Worm (Caenorhabditis elegans) whole organism, L4/young adult: Measurements from ENCODE around the gene ZK218.1.

Experiments used
- W03F9.2 ChIP-seq: fragments of 150-350 bp; optimal IDR thresholded peaks from 2 replicates; lab custom pipeline; 2014; ENCODE audit warnings: missing biosample characterization, missing genetic modification characterization
- dao-5 ChIP-seq: sonication (generic microtip); optimal IDR thresholded peaks from 2 replicates; lab custom pipeline; 2016; ENCODE audit warnings: missing genotype, missing genetic modification characterization, moderate library complexity, missing compliant biosample characterization
- him-1 ChIP-seq: sonication (generic microtip); optimal IDR thresholded peaks from 2 replicates; lab custom pipeline; 2016; ENCODE audit warnings: missing genotype, missing genetic modification reagents, missing genetic modification characterization, missing compliant biosample characterization

DNA sequence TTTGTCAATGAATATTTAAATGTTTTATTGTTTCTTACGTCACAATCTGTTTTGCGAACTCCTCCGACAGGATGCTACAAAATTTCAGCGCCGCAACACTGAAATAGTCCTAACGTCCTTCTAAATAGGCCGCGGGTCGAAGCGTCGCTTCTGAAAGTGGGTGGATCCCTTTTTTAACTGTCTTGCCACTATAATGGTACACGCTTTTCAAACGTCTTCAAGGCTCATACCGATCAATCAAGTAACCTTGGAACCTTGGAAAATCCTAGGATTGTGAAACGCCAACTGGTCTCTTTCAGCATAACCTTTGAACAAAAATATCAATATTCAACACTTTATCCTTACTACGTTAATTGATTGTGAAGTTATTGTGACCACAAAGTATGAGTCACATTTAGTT, 25.7 kb upstream of the ZK218.1 start:
- no peak for TF ChIP-seq him-1 (tag; lab: Kevin White, UChicago)
- TF ChIP-seq W03F9.2 (tag; lab: Kevin White, UChicago): no peak
- TF ChIP-seq dao-5 (tag; lab: Kevin White, UChicago): no peak
